Fruit fly (Drosophila melanogaster) whole organism, embryonic: Measurements from ENCODE around the gene CG11458.

ENCODE experiments used
- CG11695 ChIP-seq: fragments of 200-800 bp; sonication (Bioruptor generic); IDR thresholded peaks from 3 replicates; pipeline ENCODE4 v1.3.6; 2022; ENCODE audit warnings: missing biosample characterization, missing genetic modification characterization
- CG31224 ChIP-seq: fragments of 200-800 bp; sonication (Bioruptor generic); IDR thresholded peaks from 2 replicates; pipeline ENCODE4 v1.3.6; 2022; ENCODE audit warnings: missing biosample characterization, missing genetic modification characterization
- CG7357 ChIP-seq: fragments of 200-800 bp; sonication (Bioruptor generic); IDR thresholded peaks from 3 replicates; pipeline ENCODE4 v1.3.6; 2022; ENCODE audit warnings: missing biosample characterization, missing genetic modification characterization
- jing ChIP-seq: fragments of 200-800 bp; sonication (Bioruptor generic); optimal IDR thresholded peaks from 2 replicates; lab custom pipeline; 2018; ENCODE audit warnings: missing biosample characterization, mild to moderate bottlenecking, missing genetic modification characterization

DNA sequence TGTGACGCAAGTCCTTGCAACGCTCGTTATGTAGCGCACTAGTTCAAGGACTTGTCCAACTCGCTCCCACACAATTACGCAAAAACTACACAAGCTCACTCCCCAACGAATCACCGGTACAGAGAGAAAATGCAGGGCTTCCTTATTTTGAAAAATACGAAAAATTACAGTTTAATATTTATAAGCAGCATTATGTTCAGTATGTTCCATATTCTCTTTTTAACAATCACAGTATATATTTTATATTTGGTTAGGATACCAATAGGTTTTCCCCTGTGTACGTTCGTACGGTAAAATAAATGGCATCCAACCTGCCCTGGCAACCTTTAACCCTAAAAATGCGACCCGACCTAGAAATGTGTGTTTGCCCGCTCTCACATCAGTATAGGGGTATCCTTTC lies 21.6 kb upstream of the CG11458 start:
- TF ChIP-seq CG7357 (GFP tag; lab: Robert Waterston, UW) (no peak), CG31224 (no peak), CG11695 (GFP tag; lab: Robert Waterston, UW) (no peak), jing (GFP tag; lab: Kevin White, UChicago) (no peak)
